Fruit fly (Drosophila melanogaster): ENCODE results near the gene RabGGTb.

Gene RabGGTb

dm6 chr2L:2830341-2830800 lies 48.5 kb upstream of the RabGGTb start (continued):
- TF ChIP-seq tin (GFP tag; optimal IDR thresholded peaks at IDR 0.05) (peak; percentile 89), tap (tag; optimal IDR thresholded peaks at IDR 0.05) (peak; percentile 74), Ptx1 (GFP tag; IDR thresholded peaks at IDR 0.05) (peak; percentile 78), Trl (optimal IDR thresholded peaks at IDR 0.05) (peak in 1 of 2 experiments; percentile 41), Trl (GFP tag; optimal IDR thresholded peaks at IDR 0.05) (peak; percentile 35), CG4707 (GFP tag; optimal IDR thresholded peaks at IDR 0.05) (peak; percentile 57), az2 (GFP tag; optimal IDR thresholded peaks at IDR 0.05) (peak; percentile 89), tup (GFP tag; optimal IDR thresholded peaks at IDR 0.05) (peak; percentile 62), E2f2 (GFP tag; IDR thresholded peaks at IDR 0.05) (peak; percentile 55), Fer2 (tag; optimal IDR thresholded peaks at IDR 0.05) (peak; percentile 63), Mrtf (GFP tag; IDR thresholded peaks at IDR 0.05) (peak; percentile 41; the same call in 1 of the 3 replicates), stc (GFP tag; IDR thresholded peaks at IDR 0.05) (peak; percentile 62), CG10979 (tag; optimal IDR thresholded peaks at IDR 0.05) (peak; percentile 96), H2.0 (GFP tag; IDR thresholded peaks at IDR 0.05) (no peak), CHES-1-like (GFP tag; optimal IDR thresholded peaks at IDR 0.05) (peak; percentile 50), CG18011 (GFP tag; optimal IDR thresholded peaks at IDR 0.05) (peak; percentile 53), CG18599 (GFP tag; optimal IDR thresholded peaks at IDR 0.05) (peak; percentile 89), CG1603 (tag; optimal IDR thresholded peaks at IDR 0.05) (peak; percentile 23), Optix (GFP tag; IDR thresholded peaks at IDR 0.05) (peak; percentile 54; the same call in 2 of the 3 replicates), Sox102F (GFP tag; optimal IDR thresholded peaks at IDR 0.05) (peak; percentile 88), sens-2 (GFP tag; IDR thresholded peaks at IDR 0.05) (no peak; the same call in 1 of the 2 replicates), psq (GFP tag; optimal IDR thresholded peaks at IDR 0.05) (no peak), ap (GFP tag; IDR thresholded peaks at IDR 0.05) (peak; percentile 51; the same call in 1 of the 2 replicates), br (optimal IDR thresholded peaks at IDR 0.05) (no peak), CTCF (GFP tag; optimal IDR thresholded peaks at IDR 0.05) (peak; percentile 45), TFAM (GFP tag; optimal IDR thresholded peaks at IDR 0.05) (no peak), CG4820 (GFP tag; optimal IDR thresholded peaks at IDR 0.05) (peak; percentile 89), fd96Cb (tag; optimal IDR thresholded peaks at IDR 0.05) (peak; percentile 89), Gug (GFP tag; IDR thresholded peaks at IDR 0.05) (peak; percentile 46; the same call in 2 of the 4 replicates), HmgD (GFP tag; optimal IDR thresholded peaks at IDR 0.05) (no peak), ems (GFP tag; optimal IDR thresholded peaks at IDR 0.05) (peak; percentile 77), cg (GFP tag; optimal IDR thresholded peaks at IDR 0.05) (no peak), CG2202 (tag; optimal IDR thresholded peaks at IDR 0.05) (peak; percentile 81), Taf1 (GFP tag; IDR thresholded peaks at IDR 0.05) (peak; percentile 42; the same call in 1 of the 2 replicates), fd64A (GFP tag; optimal IDR thresholded peaks at IDR 0.05) (peak; percentile 46), p53 (GFP tag; optimal IDR thresholded peaks at IDR 0.05) (no peak), slou (GFP tag; optimal IDR thresholded peaks at IDR 0.05) (peak; percentile 77), Hsf (GFP tag; optimal IDR thresholded peaks at IDR 0.05) (peak; percentile 79), Dip2 (GFP tag; IDR thresholded peaks at IDR 0.05) (no peak), CG14014 (GFP tag; IDR thresholded peaks at IDR 0.05) (peak; percentile 61), CG7987 (GFP tag; optimal IDR thresholded peaks at IDR 0.05) (peak; percentile 42), Dek (tag; optimal IDR thresholded peaks at IDR 0.05) (peak; percentile 76), CG12236 (GFP tag; optimal IDR thresholded peaks at IDR 0.05) (peak; percentile 20), NC2α (GFP tag; optimal IDR thresholded peaks at IDR 0.05) (no peak), CG2889 (GFP tag; IDR thresholded peaks at IDR 0.05) (no peak), CG10267 (tag; optimal IDR thresholded peaks at IDR 0.05) (peak; percentile 88), Ets97D (GFP tag; optimal IDR thresholded peaks at IDR 0.05) (no peak), onecut (GFP tag; IDR thresholded peaks at IDR 0.05) (peak; percentile 73), Sry-β (GFP tag; optimal IDR thresholded peaks at IDR 0.05) (peak; percentile 46), CG7271 (tag; optimal IDR thresholded peaks at IDR 0.05) (no peak), peb (GFP tag; IDR thresholded peaks at IDR 0.05) (peak; percentile 64), emc (GFP tag; optimal IDR thresholded peaks at IDR 0.05) (no peak), CG12744 (GFP tag; optimal IDR thresholded peaks at IDR 0.05) (peak; percentile 46)

Measured in whole organism, embryonic.